Worm (Caenorhabditis elegans): ENCODE measurements around the gene F54G2.1.

Gene F54G2.1

ce11 chrX:2592670-2593280, 71.4 kb downstream of the F54G2.1 start:
- TF ChIP-seq nhr-25 (tag; optimal IDR thresholded peaks at IDR 0.05) (no peak), egl-27 (tag; optimal IDR thresholded peaks at IDR 0.05) (no peak), nhr-129 (tag; optimal IDR thresholded peaks at IDR 0.05) (peak; percentile 27), ama-1 (optimal IDR thresholded peaks at IDR 0.05) (peak; percentile 70), crh-2 (tag; optimal IDR thresholded peaks at IDR 0.05) (peak; percentile 28), sma-9 (GFP tag; optimal IDR thresholded peaks at IDR 0.05) (peak; percentile 23), sma-9 (tag; optimal IDR thresholded peaks at IDR 0.05) (no peak)

- TF ChIP-seq unc-39 (tag; optimal IDR thresholded peaks at IDR 0.05) (no peak), ceh-16 (tag; optimal IDR thresholded peaks at IDR 0.05) (peak; percentile 82), ztf-1 (GFP tag; conservative IDR thresholded peaks at IDR 0.05) (no peak), lin-39 (tag; optimal IDR thresholded peaks at IDR 0.05) (no peak), nhr-237 (tag; optimal IDR thresholded peaks at IDR 0.05) (no peak), egl-27 (tag; optimal IDR thresholded peaks at IDR 0.05) (peak; percentile 18), sem-4 (tag; optimal IDR thresholded peaks at IDR 0.05) (no peak), ama-1 (optimal IDR thresholded peaks at IDR 0.05) (no peak), mbf-1 (tag; optimal IDR thresholded peaks at IDR 0.05) (no peak), nhr-23 (tag; optimal IDR thresholded peaks at IDR 0.05) (no peak), F13H6.1 (tag; optimal IDR thresholded peaks at IDR 0.05) (peak; percentile 93), nhr-77 (tag; optimal IDR thresholded peaks at IDR 0.05) (no peak), aly-2 (tag; optimal IDR thresholded peaks at IDR 0.05) (no peak), nhr-6 (tag; optimal IDR thresholded peaks at IDR 0.05) (peak; percentile 37), zag-1 (tag; optimal IDR thresholded peaks at IDR 0.05) (no peak), dmd-4 (tag; optimal IDR thresholded peaks at IDR 0.05) (no peak), sma-9 (GFP tag; optimal IDR thresholded peaks at IDR 0.05) (peak; percentile 84), sma-9 (tag; optimal IDR thresholded peaks at IDR 0.05) (no peak), C34F6.9 (tag; optimal IDR thresholded peaks at IDR 0.05) (peak; percentile 3), peb-1 (tag; optimal IDR thresholded peaks at IDR 0.05) (no peak), mab-5 (tag; optimal IDR thresholded peaks at IDR 0.05) (no peak), crh-2 (tag; optimal IDR thresholded peaks at IDR 0.05) (no peak), sma-3 (GFP tag; optimal IDR thresholded peaks at IDR 0.05) (peak; percentile 65), elt-3 (tag; optimal IDR thresholded peaks at IDR 0.05) (no peak), blmp-1 (tag; optimal IDR thresholded peaks at IDR 0.05; ENCODE audit: insufficient read depth) (peak; percentile 90), alr-1 (tag; optimal IDR thresholded peaks at IDR 0.05) (no peak), lin-13 (GFP tag; optimal IDR thresholded peaks at IDR 0.05) (no peak), gmeb-1 (tag; optimal IDR thresholded peaks at IDR 0.05) (no peak), elt-1 (tag; optimal IDR thresholded peaks at IDR 0.05) (no peak), snpc-4 (tag; optimal IDR thresholded peaks at IDR 0.05) (peak; percentile 23), skn-1 (tag; optimal IDR thresholded peaks at IDR 0.05) (no peak), ceh-82 (tag; optimal IDR thresholded peaks at IDR 0.05) (no peak), lin-11 (tag; optimal IDR thresholded peaks at IDR 0.05) (no peak), nhr-25 (tag; optimal IDR thresholded peaks at IDR 0.05) (peak; percentile 88), mdl-1 (tag; optimal IDR thresholded peaks at IDR 0.05) (no peak), R02D3.7 (tag; optimal IDR thresholded peaks at IDR 0.05) (no peak), nhr-10 (tag; optimal IDR thresholded peaks at IDR 0.05) (no peak), Y55F3AM.14 (GFP tag; optimal IDR thresholded peaks at IDR 0.05) (no peak), ztf-4 (tag; optimal IDR thresholded peaks at IDR 0.05) (no peak), unc-62 (GFP tag; optimal IDR thresholded peaks at IDR 0.05) (no peak), nhr-12 (tag; optimal IDR thresholded peaks at IDR 0.05) (no peak), ZK546.5 (tag; optimal IDR thresholded peaks at IDR 0.05) (no peak), lsy-2 (tag; optimal IDR thresholded peaks at IDR 0.05) (peak in 1 of 2 experiments; percentile 51), nhr-11 (tag; optimal IDR thresholded peaks at IDR 0.05) (no peak), unc-55 (GFP tag; optimal IDR thresholded peaks at IDR 0.05) (no peak), fos-1 (tag; optimal IDR thresholded peaks at IDR 0.05) (peak; percentile 8), ztf-11 (tag; optimal IDR thresholded peaks at IDR 0.05) (no peak), nhr-129 (tag; optimal IDR thresholded peaks at IDR 0.05) (peak; percentile 61), nhr-21 (tag; optimal IDR thresholded peaks at IDR 0.05) (peak; percentile 43)
Measured at ce11 chrX:2591586-2592000, 72.6 kb downstream of the F54G2.1 start.

All from whole organism, L2 larva.